Fruit fly (Drosophila melanogaster) Kc167 (cell line): ENCODE results near the gene CG13930.

Experiments used
- Myc ChIP-seq: fragments of >200 bp; optimal IDR thresholded peaks from 2 replicates; lab custom pipeline; 2017; ENCODE audit warnings: missing external identifiers
- Sin3A ChIP-seq: fragments of >200 bp; optimal IDR thresholded peaks from 2 replicates; lab custom pipeline; 2018; ENCODE audit warnings: missing external identifiers
- h ChIP-seq: fragments of >200 bp; optimal IDR thresholded peaks from 3 replicates; lab custom pipeline; 2018; ENCODE audit warnings: missing external identifiers
- insv ChIP-seq: fragments of >200 bp; optimal IDR thresholded peaks from 3 replicates; lab custom pipeline; 2018; ENCODE audit warnings: missing external identifiers
- psq ChIP-seq: fragments of >200 bp; optimal IDR thresholded peaks from 2 replicates; lab custom pipeline; 2017; ENCODE audit warnings: missing external identifiers
- ttk ChIP-seq: sonication (Bioruptor generic); optimal IDR thresholded peaks from 2 replicates; lab custom pipeline; 2017; ENCODE audit warnings: missing external identifiers

Gene CG13930

dm6 chr3L:1653752-1654151, 18.8 kb downstream of the CG13930 start:
- TF ChIP-seq Myc (lab: Kevin White, UChicago) = no peak
- TF ChIP-seq insv = no peak
- no peak for TF ChIP-seq h (lab: Kevin White, UChicago)
- no peak for TF ChIP-seq psq (lab: Kevin White, UChicago)
- no peak for TF ChIP-seq ttk (lab: Kevin White, UChicago)
- no peak for TF ChIP-seq Sin3A (lab: Kevin White, UChicago)

dm6 chr3L:1652700-1653200, 19.8 kb downstream of the CG13930 start, which contains the start of the genes CG7970 and Vta1:
Gene CG7970, plus strand, starts transcription at chr3L:1652750.
Gene Vta1, minus strand, starts transcription at chr3L:1652900.
- no peak for TF ChIP-seq Myc (lab: Kevin White, UChicago)
- TF ChIP-seq Sin3A (lab: Kevin White, UChicago) = no peak
- TF ChIP-seq insv = no peak
- no peak for TF ChIP-seq ttk (lab: Kevin White, UChicago)
- TF ChIP-seq psq (lab: Kevin White, UChicago) = no peak
- no peak for TF ChIP-seq h (lab: Kevin White, UChicago)

- TF ChIP-seq h (lab: Kevin White, UChicago) (no peak), insv (no peak), ttk (lab: Kevin White, UChicago) (no peak), Myc (lab: Kevin White, UChicago) (no peak), Sin3A (lab: Kevin White, UChicago) (no peak), psq (lab: Kevin White, UChicago) (no peak)
These were observed 23.2 kb downstream of the CG13930 start for dm6 chr3L:1649363-1649762.

- TF ChIP-seq Myc (lab: Kevin White, UChicago) = no peak
- no peak for TF ChIP-seq psq (lab: Kevin White, UChicago)
- TF ChIP-seq ttk (lab: Kevin White, UChicago) = no peak
- TF ChIP-seq Sin3A (lab: Kevin White, UChicago) = no peak
- no peak for TF ChIP-seq insv
- no peak for TF ChIP-seq h (lab: Kevin White, UChicago)
These were observed 23.7 kb downstream of the CG13930 start, which contains the start of gene CG13920 for dm6 chr3L:1648690-1649355. Gene CG13920, plus strand, starts transcription at chr3L:1648944.

- TF ChIP-seq Myc (lab: Kevin White, UChicago) (no peak), psq (lab: Kevin White, UChicago) (no peak), Sin3A (lab: Kevin White, UChicago) (no peak), ttk (lab: Kevin White, UChicago) (no peak), h (lab: Kevin White, UChicago) (no peak), insv (no peak)
These were observed 25.1 kb downstream of the CG13930 start, which contains the start of the genes CG17249 and Bro for dm6 chr3L:1647276-1647919. Gene CG17249, minus strand, starts transcription at chr3L:1647464. Gene Bro, plus strand, starts transcription at chr3L:1647869.

- TF ChIP-seq ttk (lab: Kevin White, UChicago) (no peak), h (lab: Kevin White, UChicago) (no peak), Sin3A (lab: Kevin White, UChicago) (no peak), psq (lab: Kevin White, UChicago) (no peak), insv (no peak), Myc (lab: Kevin White, UChicago) (no peak)
These were observed 27.5 kb downstream of the CG13930 start, which contains the start of the genes alphaCOP and CG13919 for dm6 chr3L:1644920-1645567. Gene alphaCOP, minus strand, starts transcription at chr3L:1645199. Gene CG13919, plus strand, starts transcription at chr3L:1645467.

- TF ChIP-seq ttk (lab: Kevin White, UChicago) (no peak), insv (no peak), h (lab: Kevin White, UChicago) (no peak), Myc (lab: Kevin White, UChicago) (no peak), Sin3A (lab: Kevin White, UChicago) (no peak)
These were observed 33.2 kb downstream of the CG13930 start, which contains the start of the genes Mettl2 and Bgb for dm6 chr3L:1639185-1639812. Gene Mettl2, minus strand, starts transcription at chr3L:1639235. Gene Bgb, plus strand, starts transcription at chr3L:1639711.

dm6 chr3L:1637652-1638051, 34.9 kb downstream of the CG13930 start, which contains the start of gene nSyb:
Gene nSyb, minus strand, starts transcription at chr3L:1637752.
- TF ChIP-seq psq (lab: Kevin White, UChicago) (no peak), Myc (lab: Kevin White, UChicago) (no peak), insv (no peak), Sin3A (lab: Kevin White, UChicago) (no peak), h (lab: Kevin White, UChicago) (no peak), ttk (lab: Kevin White, UChicago) (no peak)

- no peak for TF ChIP-seq Myc (lab: Kevin White, UChicago)
- no peak for TF ChIP-seq insv
- no peak for TF ChIP-seq h (lab: Kevin White, UChicago)
- no peak for TF ChIP-seq psq (lab: Kevin White, UChicago)
- TF ChIP-seq Sin3A (lab: Kevin White, UChicago) = no peak
- no peak for TF ChIP-seq ttk (lab: Kevin White, UChicago)
These were observed 35.6 kb downstream of the CG13930 start for dm6 chr3L:1636886-1637285.

dm6 chr3L:1629064-1629777, 43.3 kb downstream of the CG13930 start, which contains the start of gene GC:
Gene GC, minus strand, starts transcription at chr3L:1629301.
- TF ChIP-seq insv (no peak), ttk (lab: Kevin White, UChicago) (no peak), h (lab: Kevin White, UChicago) (no peak), psq (lab: Kevin White, UChicago) (no peak), Sin3A (lab: Kevin White, UChicago) (no peak), Myc (lab: Kevin White, UChicago) (no peak)
